Worm (Caenorhabditis elegans) whole organism, midembryonic: Measurements from ENCODE around the gene lys-2.

Source experiments
- T22C8.4 ChIP-seq: fragments of 200-800 bp; sonication (Bioruptor generic); IDR thresholded peaks from 2 replicates; pipeline ENCODE4 v1.3.6; 2022; ENCODE audit warnings: missing genetic modification characterization, missing compliant biosample characterization
- cog-1 ChIP-seq: sonication (generic microtip); optimal IDR thresholded peaks from 2 replicates; lab custom pipeline; 2016; ENCODE audit warnings: missing genetic modification characterization, missing compliant biosample characterization
- flt-1 ChIP-seq: fragments of 200-800 bp; sonication (Bioruptor generic); IDR thresholded peaks from 2 replicates; pipeline ENCODE4 v1.3.6; 2022; ENCODE audit warnings: missing genetic modification characterization, missing compliant biosample characterization
- klf-2 ChIP-seq: fragments of 200-800 bp; sonication (Bioruptor generic); conservative IDR thresholded peaks from 2 replicates; pipeline ENCODE4 v1.3.6; 2022; ENCODE audit warnings: missing genetic modification reagents, missing genetic modification characterization, missing compliant biosample characterization
- med-1 ChIP-seq: sonication (generic microtip); optimal IDR thresholded peaks from 2 replicates; lab custom pipeline; 2017; ENCODE audit warnings: missing genetic modification characterization, mild to moderate bottlenecking, missing compliant biosample characterization, antibody characterized with exemption, missing genetic modification reagents; ENCODE audit not compliant: insufficient read depth
- ref-1 ChIP-seq: fragments of 200-800 bp; sonication (Bioruptor generic); conservative IDR thresholded peaks from 2 replicates; pipeline ENCODE4 v1.3.6; 2022; ENCODE audit warnings: missing genetic modification reagents, missing genetic modification characterization, missing compliant biosample characterization
- tab-1 ChIP-seq: fragments of 200-800 bp; sonication (Bioruptor generic); IDR thresholded peaks from 2 replicates; pipeline ENCODE4 v1.3.6; 2022; ENCODE audit warnings: missing genetic modification characterization, missing compliant biosample characterization
- ztf-23 ChIP-seq: fragments of 200-800 bp; sonication (Bioruptor generic); IDR thresholded peaks from 2 replicates; pipeline ENCODE4 v1.3.6; 2022; ENCODE audit warnings: missing genetic modification reagents, missing genetic modification characterization, missing compliant biosample characterization
- ztf-29 ChIP-seq: fragments of 200-800 bp; sonication (Bioruptor generic); IDR thresholded peaks from 2 replicates; pipeline ENCODE4 v1.3.6; 2022; ENCODE audit warnings: missing genetic modification reagents, missing genetic modification characterization, missing compliant biosample characterization

lys-2 gene

DNA sequence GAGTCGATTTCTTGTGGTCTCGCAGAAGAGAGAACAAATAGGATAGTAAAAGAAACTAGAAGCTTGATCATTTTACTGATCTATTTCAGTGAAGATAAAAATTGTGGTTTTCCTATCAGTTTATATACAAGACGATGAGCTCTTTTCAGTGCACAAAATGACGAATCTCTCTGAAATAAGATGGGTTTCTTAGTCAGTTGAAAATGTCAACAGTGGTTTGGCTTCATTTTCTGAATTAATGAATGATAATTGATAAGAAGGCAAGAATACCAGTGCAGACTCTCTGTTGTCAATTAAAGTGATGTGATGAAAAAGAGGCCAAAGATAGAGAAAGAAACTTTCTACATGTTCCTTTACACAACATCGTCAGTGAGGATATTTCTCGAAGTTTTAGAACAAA is at the start of gene lys-2:
Gene lys-2 (minus strand): TSS at position 101 of the 400 bp plus-strand sequence.
- TF ChIP-seq ztf-23 (GFP tag; lab: Robert Waterston, UW) (no peak), T22C8.4 (no peak), ref-1 (GFP tag; lab: Robert Waterston, UW) (no peak), ztf-29 (GFP tag; lab: Robert Waterston, UW) (no peak), klf-2 (no peak), flt-1 (GFP tag; lab: Robert Waterston, UW) (no peak), cog-1 (tag; lab: Kevin White, UChicago) (no peak), tab-1 (no peak), med-1 (no peak)

DNA sequence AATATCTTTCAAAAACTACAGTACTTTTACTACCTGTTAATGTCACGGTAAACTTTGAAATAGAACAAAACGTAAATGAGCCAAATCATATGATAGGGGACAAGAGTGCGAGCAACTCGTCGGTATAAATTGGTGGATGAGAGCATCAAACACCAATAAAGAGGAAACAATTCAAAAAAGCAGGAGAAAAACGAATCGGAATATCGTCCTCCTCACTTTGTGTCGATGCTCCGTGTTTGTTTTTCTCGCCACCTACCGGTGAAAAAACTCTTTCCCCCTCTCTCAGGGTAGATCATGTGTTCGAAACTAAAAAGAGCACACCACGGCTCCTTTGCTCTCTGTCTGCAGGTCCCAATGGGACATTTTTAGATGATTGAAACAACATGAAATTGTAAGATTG is 46.8 kb upstream of the lys-2 start:
- TF ChIP-seq flt-1 (GFP tag; lab: Robert Waterston, UW) (no peak), ref-1 (GFP tag; lab: Robert Waterston, UW) (no peak), klf-2 (no peak), tab-1 (no peak), ztf-23 (GFP tag; lab: Robert Waterston, UW) (no peak), T22C8.4 (no peak), ztf-29 (GFP tag; lab: Robert Waterston, UW) (no peak), cog-1 (tag; lab: Kevin White, UChicago) (no peak), med-1 (no peak)

DNA sequence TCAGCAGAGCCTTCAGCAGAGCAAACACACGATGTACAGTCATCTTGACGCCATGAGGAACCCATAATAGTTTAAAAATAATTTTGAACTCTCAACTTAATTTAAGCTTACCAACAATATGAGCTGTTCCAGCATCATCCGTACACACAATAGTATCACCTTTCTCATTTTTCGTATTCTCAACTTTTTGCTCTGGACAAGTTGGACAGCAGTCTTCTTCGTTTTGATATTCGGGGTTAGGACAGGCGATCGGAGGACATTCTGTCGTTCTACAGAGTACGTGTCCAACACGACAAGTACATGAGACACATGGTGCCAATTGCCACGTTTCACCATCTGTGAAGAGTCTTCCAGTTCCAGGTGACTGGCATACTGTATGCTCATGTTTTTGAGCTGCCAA is 42.3 kb upstream of the lys-2 start:
- TF ChIP-seq T22C8.4 (no peak), ztf-29 (GFP tag; lab: Robert Waterston, UW) (no peak), med-1 (no peak), flt-1 (GFP tag; lab: Robert Waterston, UW) (no peak), cog-1 (tag; lab: Kevin White, UChicago) (no peak), klf-2 (no peak), ztf-23 (GFP tag; lab: Robert Waterston, UW) (no peak), ref-1 (GFP tag; lab: Robert Waterston, UW) (no peak), tab-1 (no peak)

DNA sequence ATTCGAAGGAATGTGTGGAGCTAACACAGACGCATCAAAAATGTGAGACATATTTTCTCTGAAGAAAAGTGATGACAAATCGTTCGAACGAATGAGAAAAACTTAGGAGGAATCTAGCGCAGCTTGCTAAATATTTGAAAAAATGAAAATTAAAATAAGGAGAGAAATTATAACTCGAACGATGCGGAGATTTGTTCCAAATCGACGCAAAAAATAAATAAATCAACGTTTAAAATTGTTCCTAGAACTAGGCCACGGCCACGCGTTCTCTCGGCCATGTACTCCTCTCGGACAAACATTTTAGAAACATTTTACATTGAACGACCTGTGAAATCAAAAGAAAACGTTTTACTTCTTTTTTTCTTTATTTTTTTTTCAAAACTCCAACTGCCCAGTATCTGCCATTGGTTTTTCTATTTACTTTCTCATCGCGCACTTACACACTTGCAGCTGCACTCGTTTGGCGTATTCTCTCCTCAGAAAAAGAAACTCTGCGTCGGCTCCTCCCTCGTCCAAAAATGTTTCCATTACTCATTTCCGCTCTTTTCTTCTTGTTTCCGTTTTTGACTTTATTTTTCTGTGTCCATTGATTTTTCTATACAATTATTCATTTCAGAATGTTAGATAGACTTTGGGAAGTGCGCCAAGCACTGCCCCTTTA is 39.0 kb upstream of the lys-2 start, which contains the start of the genes gna-1 and B0024.13:
Gene gna-1 (minus strand): TSS at position 51 of the 661 bp plus-strand sequence.
Gene B0024.13 (plus strand): TSS at position 611 of the 661 bp plus-strand sequence.
- peak; percentile 69; the same call in 1 of the 2 replicates for TF ChIP-seq ztf-23 (GFP tag; lab: Robert Waterston, UW)
- TF ChIP-seq tab-1 = no peak

DNA sequence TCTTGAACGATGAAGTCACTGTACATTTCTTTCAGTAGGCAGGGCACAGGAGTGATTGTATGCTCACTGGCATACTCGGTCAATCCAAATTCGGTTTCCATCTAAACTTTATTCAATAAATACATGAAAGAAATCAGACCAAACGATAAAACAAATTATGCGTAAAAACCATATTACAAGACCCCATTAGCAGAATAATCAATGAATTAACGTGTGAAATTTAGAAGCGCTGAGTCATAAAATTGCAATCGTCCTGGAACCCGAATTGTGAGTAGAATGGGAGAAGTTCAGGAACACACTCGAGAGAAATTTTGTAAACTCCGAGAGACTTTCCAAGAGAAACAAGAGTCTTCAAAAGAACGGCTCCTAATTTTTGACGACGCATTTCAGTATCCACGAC is 38.2 kb upstream of the lys-2 start, which contains the start of gene B0024.11:
Gene B0024.11 (minus strand): TSS at position 101 of the 400 bp plus-strand sequence.
- no peak for TF ChIP-seq klf-2
- TF ChIP-seq ztf-23 (GFP tag; lab: Robert Waterston, UW) = no peak
- no peak for TF ChIP-seq med-1
- no peak for TF ChIP-seq T22C8.4
- no peak for TF ChIP-seq cog-1 (tag; lab: Kevin White, UChicago)
- TF ChIP-seq tab-1 = no peak
- no peak for TF ChIP-seq ref-1 (GFP tag; lab: Robert Waterston, UW)
- no peak for TF ChIP-seq ztf-29 (GFP tag; lab: Robert Waterston, UW)
- TF ChIP-seq flt-1 (GFP tag; lab: Robert Waterston, UW) = no peak

DNA sequence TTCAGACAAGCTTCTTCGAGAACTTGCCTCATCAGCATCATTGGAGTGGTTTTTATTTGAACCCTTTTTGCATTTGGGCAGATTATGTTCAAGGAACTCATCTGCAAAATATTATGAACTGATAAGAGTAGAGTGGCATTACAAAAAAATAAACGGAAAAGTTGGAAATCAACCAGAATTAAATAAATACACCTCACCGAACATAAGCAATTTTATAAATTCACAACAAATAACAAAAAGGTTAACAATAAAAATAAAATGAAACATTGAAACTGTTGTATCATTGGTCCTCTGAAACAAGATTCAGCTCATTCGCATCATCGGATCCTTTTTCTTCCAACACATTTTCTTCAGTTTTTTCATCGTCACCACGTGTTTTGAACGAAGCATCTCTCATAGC is 36.0 kb upstream of the lys-2 start, which contains the start of gene asps-1:
Gene asps-1 (minus strand): TSS at position 101 of the 400 bp plus-strand sequence.
- TF ChIP-seq cog-1 (tag; lab: Kevin White, UChicago) = no peak
- no peak for TF ChIP-seq ref-1 (GFP tag; lab: Robert Waterston, UW)

DNA sequence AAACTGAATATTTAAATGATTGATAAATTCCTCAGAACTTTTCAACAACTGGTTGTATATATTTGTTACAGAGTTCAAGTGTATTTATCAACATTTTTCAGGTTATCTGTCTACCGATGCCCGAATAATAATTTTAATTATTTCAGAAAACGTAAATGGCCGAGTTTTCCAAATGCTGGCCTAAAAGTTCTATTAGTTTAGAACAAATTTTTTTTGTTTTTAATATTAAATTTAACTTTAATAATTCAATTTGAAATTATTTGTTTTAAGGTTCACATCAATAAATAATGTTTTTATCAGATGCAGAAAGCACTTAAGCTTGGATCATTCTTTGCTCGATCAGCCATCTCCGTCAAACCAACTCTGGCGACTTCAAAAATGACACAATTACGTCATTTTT is 33.1 kb upstream of the lys-2 start, which contains the start of gene trx-2:
Gene trx-2 (plus strand): TSS at position 301 of the 400 bp plus-strand sequence.
- TF ChIP-seq ref-1 (GFP tag; lab: Robert Waterston, UW) (no peak), klf-2 (no peak), ztf-29 (GFP tag; lab: Robert Waterston, UW) (no peak), med-1 (no peak), cog-1 (tag; lab: Kevin White, UChicago) (no peak), flt-1 (GFP tag; lab: Robert Waterston, UW) (no peak), T22C8.4 (no peak), ztf-23 (GFP tag; lab: Robert Waterston, UW) (no peak), tab-1 (no peak)

DNA sequence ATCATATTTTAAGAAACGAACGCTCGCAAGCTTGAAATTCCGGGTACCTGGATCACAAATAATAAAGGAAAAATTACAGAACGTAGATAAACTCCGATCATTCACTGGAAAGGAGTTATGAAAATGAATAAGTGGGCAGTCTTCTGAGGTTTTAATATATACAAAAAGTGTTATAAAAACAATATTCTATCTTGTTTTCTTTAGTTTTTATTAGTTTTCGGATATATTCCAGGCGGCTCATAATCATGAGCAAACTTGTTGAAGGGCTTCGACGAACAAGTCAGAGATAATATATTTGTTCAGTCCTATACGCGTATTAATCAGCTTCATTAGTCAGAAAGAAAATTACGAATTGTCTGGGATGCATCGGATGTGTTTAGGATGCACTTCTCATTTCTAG is 32.7 kb upstream of the lys-2 start, which contains the start of gene gcy-6:
Gene gcy-6 (minus strand): TSS at position 101 of the 400 bp plus-strand sequence.
- TF ChIP-seq cog-1 (tag; lab: Kevin White, UChicago) (no peak), T22C8.4 (no peak), ref-1 (GFP tag; lab: Robert Waterston, UW) (no peak), ztf-29 (GFP tag; lab: Robert Waterston, UW) (no peak), klf-2 (no peak), tab-1 (no peak), ztf-23 (GFP tag; lab: Robert Waterston, UW) (no peak), med-1 (no peak), flt-1 (GFP tag; lab: Robert Waterston, UW) (no peak)

DNA sequence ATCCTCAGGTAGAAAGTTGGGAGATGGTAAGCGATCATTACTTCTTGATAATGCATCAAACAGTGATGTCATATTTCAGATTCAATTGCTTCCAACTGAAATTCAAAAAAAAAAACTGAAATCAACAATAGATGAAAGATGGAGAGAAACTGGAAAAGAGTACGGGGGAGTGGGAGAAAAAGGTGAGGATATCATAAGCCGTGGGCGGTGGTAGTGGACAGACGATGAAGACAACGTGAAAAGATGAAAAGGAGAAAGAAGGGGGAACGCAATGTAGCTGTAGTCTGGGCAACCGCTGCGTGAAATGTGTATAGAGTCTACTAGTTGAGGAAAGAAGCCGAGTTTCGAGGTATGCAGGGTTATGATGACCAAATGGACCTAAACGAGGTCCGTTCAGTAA is 26.0 kb upstream of the lys-2 start, which contains the start of gene che-12:
Gene che-12 (minus strand): TSS at position 101 of the 400 bp plus-strand sequence.
- TF ChIP-seq ref-1 (GFP tag; lab: Robert Waterston, UW) (no peak), med-1 (no peak), klf-2 (no peak), tab-1 (no peak), ztf-23 (GFP tag; lab: Robert Waterston, UW) (no peak), T22C8.4 (no peak), flt-1 (GFP tag; lab: Robert Waterston, UW) (no peak)

DNA sequence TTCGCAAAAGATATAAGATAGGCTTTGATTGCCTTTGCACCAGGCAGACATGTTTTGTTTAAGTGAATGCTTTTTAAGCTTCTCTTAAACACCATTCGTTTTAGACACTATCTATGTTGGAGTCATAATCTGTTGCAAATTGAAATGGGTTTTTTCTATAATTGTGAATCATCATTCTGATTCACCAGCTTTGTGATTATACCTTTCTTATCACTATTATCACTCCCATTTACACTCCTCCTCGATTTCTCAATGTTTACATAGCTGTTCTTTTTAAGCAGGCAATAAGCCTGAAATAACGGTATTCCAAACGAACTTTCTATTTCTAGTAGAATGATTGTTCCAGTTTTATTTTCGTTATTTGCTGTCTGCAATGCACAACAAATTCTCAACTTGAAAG is 15.8 kb upstream of the lys-2 start, which contains the start of gene B0024.4:
Gene B0024.4 (plus strand): TSS at position 301 of the 400 bp plus-strand sequence.
- TF ChIP-seq med-1 (no peak), tab-1 (no peak)
